Worm (Caenorhabditis elegans): ENCODE measurements around the gene T05A7.1.

- TF ChIP-seq snpc-4 (tag; optimal IDR thresholded peaks at IDR 0.05) (no peak), ham-2 (GFP tag; optimal IDR thresholded peaks at IDR 0.05) (no peak), nhr-12 (tag; optimal IDR thresholded peaks at IDR 0.05) (no peak)
Observed at ce11 chrII:4672584-4673110, 5.4 kb upstream of the T05A7.1 start, which contains the start of the genes clec-140 and hmg-11.
